Fruit fly (Drosophila melanogaster): ENCODE data around the gene Rtel1.

The Rtel1 gene

dm6 chrX:5783260-5784040 lies 35.9 kb downstream of the Rtel1 start (continued):
- TF ChIP-seq CG17912 (GFP tag; optimal IDR thresholded peaks at IDR 0.05) (no peak), Hr39 (optimal IDR thresholded peaks at IDR 0.05) (no peak), CG31388 (GFP tag; optimal IDR thresholded peaks at IDR 0.05) (no peak), CG4854 (GFP tag; optimal IDR thresholded peaks at IDR 0.05) (no peak), ATbp (GFP tag; optimal IDR thresholded peaks at IDR 0.05) (peak; percentile 64), ro (GFP tag; IDR thresholded peaks at IDR 0.05) (no peak), tgo (GFP tag; IDR thresholded peaks at IDR 0.05) (peak; percentile 35; the same call in 1 of the 3 replicates), knrl (GFP tag; IDR thresholded peaks at IDR 0.05; ENCODE audit: partially characterized antibody) (no peak), B-H1 (GFP tag; IDR thresholded peaks at IDR 0.05) (no peak; the same call in 2 of the 3 replicates), trh (GFP tag; optimal IDR thresholded peaks at IDR 0.05) (no peak), CG8290 (GFP tag; optimal IDR thresholded peaks at IDR 0.05) (no peak), CG8290 (tag; optimal IDR thresholded peaks at IDR 0.05) (no peak), CG7556 (GFP tag; optimal IDR thresholded peaks at IDR 0.05) (peak; percentile 26), lab (GFP tag; optimal IDR thresholded peaks at IDR 0.05) (peak; percentile 34), dm (GFP tag; optimal IDR thresholded peaks at IDR 0.05) (no peak), ssp (GFP tag; IDR thresholded peaks at IDR 0.05) (peak; percentile 27; the same call in 1 of the 2 replicates), slou (GFP tag; optimal IDR thresholded peaks at IDR 0.05) (no peak), gem (tag; optimal IDR thresholded peaks at IDR 0.05) (peak; percentile 69), Sox102F (GFP tag; optimal IDR thresholded peaks at IDR 0.05) (peak; percentile 76), CG4282 (GFP tag; optimal IDR thresholded peaks at IDR 0.05) (no peak), CG3847 (GFP tag; IDR thresholded peaks at IDR 0.05) (no peak), gsb (GFP tag; IDR thresholded peaks at IDR 0.05) (no peak), sd (tag; optimal IDR thresholded peaks at IDR 0.05) (no peak), NK7.1 (GFP tag; optimal IDR thresholded peaks at IDR 0.05) (no peak), CG5245 (GFP tag; optimal IDR thresholded peaks at IDR 0.05) (no peak), CG15601 (tag; optimal IDR thresholded peaks at IDR 0.05) (peak; percentile 1), HHEX (GFP tag; optimal IDR thresholded peaks at IDR 0.05) (peak; percentile 8), CG2889 (GFP tag; IDR thresholded peaks at IDR 0.05) (no peak), CG12299 (tag; optimal IDR thresholded peaks at IDR 0.05) (no peak), Max (GFP tag; optimal IDR thresholded peaks at IDR 0.05) (no peak), dati (GFP tag; IDR thresholded peaks at IDR 0.05) (no peak), CG11504 (tag; optimal IDR thresholded peaks at IDR 0.05) (peak; percentile 72), CG4707 (GFP tag; optimal IDR thresholded peaks at IDR 0.05) (peak; percentile 75), lbe (GFP tag; optimal IDR thresholded peaks at IDR 0.05) (peak; percentile 59), chm (GFP tag; IDR thresholded peaks at IDR 0.05) (no peak), dmrt99B (tag; optimal IDR thresholded peaks at IDR 0.05) (peak; percentile 76), NFAT (GFP tag; IDR thresholded peaks at IDR 0.05) (no peak), CG4360 (GFP tag; IDR thresholded peaks at IDR 0.05) (0 out of 2 replicates have a peak, but pooled peaks have one; percentile 24), psq (GFP tag; optimal IDR thresholded peaks at IDR 0.05) (no peak), CG10267 (tag; optimal IDR thresholded peaks at IDR 0.05) (peak; percentile 26), row (GFP tag; IDR thresholded peaks at IDR 0.05) (peak; percentile 41; the same call in 1 of the 3 replicates), jing (GFP tag; optimal IDR thresholded peaks at IDR 0.05) (peak; percentile 41), exex (tag; optimal IDR thresholded peaks at IDR 0.05) (no peak), CG13287 (GFP tag; IDR thresholded peaks at IDR 0.05; ENCODE audit: partially characterized antibody) (no peak), vfl (GFP tag; optimal IDR thresholded peaks at IDR 0.05) (no peak), CG15011 (GFP tag; optimal IDR thresholded peaks at IDR 0.05) (no peak), CG6854 (GFP tag; optimal IDR thresholded peaks at IDR 0.05) (no peak), Oaz (GFP tag; IDR thresholded peaks at IDR 0.05) (no peak), Dbx (GFP tag; IDR thresholded peaks at IDR 0.05) (no peak), CG9609 (GFP tag; optimal IDR thresholded peaks at IDR 0.05) (no peak), CG4424 (GFP tag; optimal IDR thresholded peaks at IDR 0.05) (peak; percentile 17)

Measured in whole organism, embryonic.